Worm (Caenorhabditis elegans) whole organism, L1 larva: ENCODE measurements around the gene D1044.7.

Experiments used
- lin-13 ChIP-seq: fragments of 150-350 bp; optimal IDR thresholded peaks from 2 replicates; lab custom pipeline; 2014; ENCODE audit warnings: missing biosample characterization, missing genetic modification reagents, missing genetic modification characterization
- nhr-76 ChIP-seq: sonication (generic microtip); optimal IDR thresholded peaks from 2 replicates; lab custom pipeline; 2017; ENCODE audit warnings: missing biosample characterization, missing genetic modification characterization
- snpc-4 ChIP-seq: fragments of 150-350 bp; optimal IDR thresholded peaks from 2 replicates; lab custom pipeline; 2014; ENCODE audit warnings: missing biosample characterization, missing genetic modification characterization

- no peak for TF ChIP-seq snpc-4 (tag; lab: Kevin White, UChicago)
- TF ChIP-seq nhr-76 (tag; lab: Kevin White, UChicago) = no peak
- no peak for TF ChIP-seq lin-13 (GFP tag; lab: Kevin White, UChicago)
These were observed 48.8 kb upstream of the D1044.7 start, which contains the start of gene rpc-2 for ce11 chrIII:5557246-5557819.
